Fruit fly (Drosophila melanogaster): Measurements from ENCODE around the gene CG5162.
A peak's percentile ranks its signal among the peaks of the same experiment; 100 is the strongest.

CG5162 gene

DNA sequence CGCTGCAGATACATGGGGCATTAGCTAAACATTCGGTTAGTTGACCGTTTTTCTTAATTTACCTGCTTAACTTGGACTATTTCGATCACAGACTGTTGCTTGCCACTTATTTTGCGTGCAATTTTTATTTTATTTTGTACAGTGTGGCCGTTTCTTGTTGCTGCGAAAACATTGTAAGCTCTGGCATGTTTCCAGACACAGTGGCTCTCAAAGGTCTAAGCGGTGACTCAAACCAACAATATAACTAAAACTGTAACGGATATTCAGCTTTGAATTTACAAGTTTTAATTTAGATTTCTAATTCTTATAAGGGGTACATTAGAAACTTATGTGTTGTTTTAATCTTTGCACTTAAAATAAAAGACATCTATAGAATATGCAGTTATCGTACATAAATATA is 34.2 kb downstream of the CG5162 start, which contains the start of gene CG8675 (continued):
- TF ChIP-seq CG2712 (tag; optimal IDR thresholded peaks at IDR 0.05) (peak; percentile 16), CG5953 (GFP tag; IDR thresholded peaks at IDR 0.05) (no peak), CG17186 (GFP tag; optimal IDR thresholded peaks at IDR 0.05) (peak; percentile 17), Oaz (GFP tag; IDR thresholded peaks at IDR 0.05) (no peak), YL-1 (GFP tag; optimal IDR thresholded peaks at IDR 0.05) (peak; percentile 49), Scr (GFP tag; IDR thresholded peaks at IDR 0.05; ENCODE audit: partially characterized antibody) (0 out of 2 replicates have a peak, but pooled peaks have one; percentile 27), nmo (GFP tag; optimal IDR thresholded peaks at IDR 0.05) (peak; percentile 19), ewg (GFP tag; optimal IDR thresholded peaks at IDR 0.05) (peak; percentile 85), pfk (GFP tag; optimal IDR thresholded peaks at IDR 0.05) (no peak), HmgZ (tag; optimal IDR thresholded peaks at IDR 0.05) (peak; percentile 40), CTCF (GFP tag; optimal IDR thresholded peaks at IDR 0.05) (peak; percentile 48), CoRest (tag; optimal IDR thresholded peaks at IDR 0.05) (peak; percentile 33), E2f2 (GFP tag; IDR thresholded peaks at IDR 0.05) (peak; percentile 31; the same call in 1 of the 2 replicates), Optix (GFP tag; IDR thresholded peaks at IDR 0.05) (no peak), CG12659 (GFP tag; optimal IDR thresholded peaks at IDR 0.05) (peak; percentile 2), CG6654 (GFP tag; optimal IDR thresholded peaks at IDR 0.05) (peak; percentile 99), bab2 (GFP tag; optimal IDR thresholded peaks at IDR 0.05) (no peak)

dm6 chrX:17254094-17254493 is 39.0 kb downstream of the CG5162 start:
- TF ChIP-seq CG7556 (GFP tag; optimal IDR thresholded peaks at IDR 0.05) (no peak), MESR4 (GFP tag; optimal IDR thresholded peaks at IDR 0.05) (no peak), Blimp-1 (GFP tag; optimal IDR thresholded peaks at IDR 0.05) (peak; percentile 56), pan (optimal IDR thresholded peaks at IDR 0.05) (no peak), pan (GFP tag; optimal IDR thresholded peaks at IDR 0.05 in 1 of 2, IDR thresholded peaks at IDR 0.05 in 1 of 2) (no peak), nom (GFP tag; optimal IDR thresholded peaks at IDR 0.05) (no peak)

DNA sequence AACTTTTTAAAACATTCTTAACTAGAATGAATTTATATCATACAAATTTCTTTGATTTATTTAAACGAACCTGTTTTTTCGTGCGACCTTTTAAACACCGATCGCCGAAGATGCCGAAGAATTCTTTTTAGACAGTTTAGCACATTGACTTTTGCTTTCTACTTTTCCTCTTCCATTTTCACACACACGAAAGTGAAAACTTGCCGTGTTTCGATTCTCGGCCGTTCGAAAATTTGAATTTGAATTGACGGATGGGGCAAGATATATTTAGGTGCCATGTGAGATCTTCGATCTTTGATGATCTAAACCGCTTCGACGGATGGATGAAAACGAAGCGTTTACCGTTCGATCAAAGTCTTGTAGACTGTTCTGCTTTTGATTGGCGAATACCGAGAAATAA is 40.6 kb downstream of the CG5162 start:
- TF ChIP-seq sens-2 (GFP tag; IDR thresholded peaks at IDR 0.05) (no peak), Blimp-1 (GFP tag; optimal IDR thresholded peaks at IDR 0.05) (peak; percentile 95), CG5953 (GFP tag; IDR thresholded peaks at IDR 0.05) (no peak), tll (GFP tag; optimal IDR thresholded peaks at IDR 0.05) (no peak), sisA (GFP tag; IDR thresholded peaks at IDR 0.05) (no peak), CG3838 (GFP tag; optimal IDR thresholded peaks at IDR 0.05) (no peak)

DNA sequence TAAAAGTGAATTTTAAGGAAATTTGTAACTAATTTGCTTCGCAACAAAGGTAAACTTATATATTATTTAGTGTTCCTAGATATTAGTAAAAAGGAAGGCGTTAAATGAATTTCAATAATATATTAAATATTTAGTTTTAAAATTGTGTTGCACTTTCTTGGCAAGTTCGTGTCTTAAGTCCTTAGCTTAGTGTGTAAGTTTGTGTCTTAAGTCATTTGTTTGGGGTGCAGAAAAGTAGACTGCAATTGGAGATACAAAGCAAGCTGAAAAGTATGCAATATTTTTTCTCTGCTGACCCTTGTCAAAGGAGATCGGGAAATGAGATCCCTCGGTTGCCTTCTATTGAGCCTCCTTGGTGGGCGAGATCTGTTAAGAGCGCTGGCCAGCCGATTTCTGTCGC is 46.9 kb downstream of the CG5162 start:
- TF ChIP-seq CG17802 (tag; optimal IDR thresholded peaks at IDR 0.05) (no peak), CG8290 (GFP tag; optimal IDR thresholded peaks at IDR 0.05) (no peak), CG8290 (tag; optimal IDR thresholded peaks at IDR 0.05) (peak in 1 of 2 experiments; percentile 32), Dad (GFP tag; optimal IDR thresholded peaks at IDR 0.05) (no peak), CG11247 (GFP tag; IDR thresholded peaks at IDR 0.05) (peak; percentile 94)

- TF ChIP-seq Elba2 (GFP tag; optimal IDR thresholded peaks at IDR 0.05) (peak; percentile 65), CG4328 (GFP tag; optimal IDR thresholded peaks at IDR 0.05) (no peak), sisA (GFP tag; IDR thresholded peaks at IDR 0.05) (no peak)
Measured at dm6 chrX:17265402-17266028, 50.4 kb downstream of the CG5162 start.
